Fruit fly (Drosophila melanogaster): Measurements from ENCODE around the gene bc10.

dm6 chr3L:5534253-5534652 lies 30.8 kb upstream of the bc10 start:
- no peak for TF ChIP-seq CG8478 (optimal IDR thresholded peaks at IDR 0.05)
- no peak for TF ChIP-seq BEAF-32 (GFP tag; optimal IDR thresholded peaks at IDR 0.05)
- TF ChIP-seq CG18011 (GFP tag; optimal IDR thresholded peaks at IDR 0.05): no peak
- TF ChIP-seq br (optimal IDR thresholded peaks at IDR 0.05): no peak
- TF ChIP-seq CG4360 (GFP tag; IDR thresholded peaks at IDR 0.05): no peak
- TF ChIP-seq lola (GFP tag; optimal IDR thresholded peaks at IDR 0.05): no peak
- no peak for TF ChIP-seq phol (tag; optimal IDR thresholded peaks at IDR 0.05)
- TF ChIP-seq CkIIα-i1 (GFP tag; IDR thresholded peaks at IDR 0.05): no peak
- no peak for TF ChIP-seq jumu (GFP tag; optimal IDR thresholded peaks at IDR 0.05)
- peak; percentile 51; the same call in 2 of the 3 replicates for TF ChIP-seq HLH4C (GFP tag; IDR thresholded peaks at IDR 0.05; ENCODE audit: partially characterized antibody)
- TF ChIP-seq usp (GFP tag; optimal IDR thresholded peaks at IDR 0.05): no peak
- TF ChIP-seq H2.0 (GFP tag; IDR thresholded peaks at IDR 0.05): no peak
- no peak for TF ChIP-seq onecut (GFP tag; IDR thresholded peaks at IDR 0.05)
- TF ChIP-seq CG6854 (GFP tag; optimal IDR thresholded peaks at IDR 0.05): no peak
